Fruit fly (Drosophila melanogaster) whole organism, embryonic: ENCODE measurements around the gene dnc.

Source experiments
- Atf3 ChIP-seq: fragments of 200-800 bp; sonication (Bioruptor generic); optimal IDR thresholded peaks from 3 replicates; lab custom pipeline; 2016; ENCODE audit warnings: missing biosample characterization, missing genetic modification characterization
- Bteb2 ChIP-seq: fragments of 200-800 bp; sonication (Bioruptor generic); optimal IDR thresholded peaks from 2 replicates; lab custom pipeline; 2016; ENCODE audit warnings: missing biosample characterization, missing genetic modification characterization
- C15 ChIP-seq: fragments of 200-800 bp; sonication (Bioruptor generic); IDR thresholded peaks from 3 replicates; pipeline ENCODE4 v1.3.6; 2022; ENCODE audit warnings: missing biosample characterization, missing genetic modification characterization
- CG11085 ChIP-seq: fragments of 200-800 bp; sonication (Bioruptor generic); IDR thresholded peaks from 2 replicates; pipeline ENCODE4 v1.3.6; 2022; ENCODE audit warnings: missing biosample characterization, missing genetic modification characterization
- CG11723 ChIP-seq: fragments of 200-800 bp; sonication (Bioruptor generic); optimal IDR thresholded peaks from 2 replicates; lab custom pipeline; 2017; ENCODE audit warnings: missing biosample characterization, mild to moderate bottlenecking, missing genetic modification characterization
- CG12659 ChIP-seq: fragments of 200-800 bp; sonication (Bioruptor generic); optimal IDR thresholded peaks from 3 replicates; lab custom pipeline; 2017; ENCODE audit warnings: mild to moderate bottlenecking, missing biosample characterization, missing genetic modification reagents, missing genetic modification characterization
- CG12942 ChIP-seq: fragments of 200-800 bp; sonication (Bioruptor generic); optimal IDR thresholded peaks from 3 replicates; lab custom pipeline; 2016; ENCODE audit warnings: missing biosample characterization, missing genetic modification characterization
- CG15011 ChIP-seq: fragments of 200-800 bp; sonication (Bioruptor generic); optimal IDR thresholded peaks from 3 replicates; lab custom pipeline; 2018; ENCODE audit warnings: missing biosample characterization, mild to moderate bottlenecking, missing genetic modification characterization
- CG15073 ChIP-seq: fragments of 200-800 bp; sonication (Bioruptor generic); optimal IDR thresholded peaks from 2 replicates; lab custom pipeline; 2016; ENCODE audit warnings: missing biosample characterization, missing genetic modification characterization
- CG16815 ChIP-seq: fragments of 200-800 bp; sonication (Bioruptor generic); optimal IDR thresholded peaks from 3 replicates; lab custom pipeline; 2017; ENCODE audit warnings: missing biosample characterization, mild to moderate bottlenecking, missing genetic modification characterization
- CG18619 ChIP-seq: fragments of 200-800 bp; sonication (Bioruptor generic); optimal IDR thresholded peaks from 3 replicates; lab custom pipeline; 2017; ENCODE audit warnings: missing biosample characterization, mild to moderate bottlenecking, missing genetic modification characterization
- CG18764 ChIP-seq: fragments of 200-800 bp; sonication (Bioruptor generic); optimal IDR thresholded peaks from 3 replicates; lab custom pipeline; 2016; ENCODE audit warnings: missing biosample characterization, missing genetic modification characterization
- CG32532 ChIP-seq: fragments of 200-800 bp; sonication (Bioruptor generic); IDR thresholded peaks from 2 replicates; pipeline ENCODE4 v1.3.6; 2022; ENCODE audit warnings: missing biosample characterization, missing genetic modification characterization
- CG33557 ChIP-seq: fragments of 200-800 bp; sonication (Bioruptor generic); optimal IDR thresholded peaks from 2 replicates; lab custom pipeline; 2019; ENCODE audit warnings: missing biosample characterization, mild to moderate bottlenecking, missing genetic modification characterization, moderate library complexity
- CG4282 ChIP-seq: fragments of 200-800 bp; sonication (Bioruptor generic); optimal IDR thresholded peaks from 2 replicates; lab custom pipeline; 2016; ENCODE audit warnings: missing biosample characterization, missing genetic modification characterization
- CG8281 ChIP-seq: fragments of 200-800 bp; sonication (Bioruptor generic); optimal IDR thresholded peaks from 2 replicates; lab custom pipeline; 2018; ENCODE audit warnings: missing biosample characterization, mild to moderate bottlenecking, missing genetic modification characterization, moderate library complexity
- CG9797 ChIP-seq: fragments of 200-800 bp; sonication (Bioruptor generic); optimal IDR thresholded peaks from 3 replicates; lab custom pipeline; 2018; ENCODE audit warnings: missing biosample characterization, mild to moderate bottlenecking, missing genetic modification characterization
- CG9932 ChIP-seq: fragments of 200-800 bp; sonication (Bioruptor generic); IDR thresholded peaks from 2 replicates; pipeline ENCODE4 v1.3.6; 2022; ENCODE audit warnings: missing biosample characterization, missing genetic modification characterization
- HLHmδ ChIP-seq: fragments of 200-800 bp; sonication (Bioruptor generic); optimal IDR thresholded peaks from 2 replicates; lab custom pipeline; 2018; ENCODE audit warnings: missing biosample characterization, mild to moderate bottlenecking, missing genetic modification characterization, moderate library complexity
- Lhr ChIP-seq: fragments of 200-800 bp; sonication (Bioruptor generic); optimal IDR thresholded peaks from 3 replicates; lab custom pipeline; 2017; ENCODE audit warnings: mild to moderate bottlenecking, missing biosample characterization, missing genetic modification reagents, missing genetic modification characterization
- MBD-R2 ChIP-seq: fragments of 200-800 bp; sonication (Bioruptor generic); IDR thresholded peaks from 2 replicates; pipeline ENCODE4 v1.3.6; 2022; ENCODE audit warnings: missing biosample characterization, missing genetic modification characterization
- MESR4 ChIP-seq: fragments of 200-800 bp; sonication (Bioruptor generic); optimal IDR thresholded peaks from 2 replicates; lab custom pipeline; 2018; ENCODE audit warnings: missing biosample characterization, mild to moderate bottlenecking, missing genetic modification characterization, moderate library complexity
- Xbp1 ChIP-seq: fragments of 200-800 bp; sonication (Bioruptor generic); optimal IDR thresholded peaks from 3 replicates; lab custom pipeline; 2016; ENCODE audit warnings: missing biosample characterization, mild to moderate bottlenecking, missing genetic modification characterization
- abd-A ChIP-seq: fragments of 200-800 bp; sonication (Bioruptor generic); optimal IDR thresholded peaks from 3 replicates; lab custom pipeline; 2019; ENCODE audit warnings: missing biosample characterization, mild to moderate bottlenecking, missing genetic modification characterization, moderate library complexity
- al ChIP-seq: fragments of 200-800 bp; sonication (Bioruptor generic); IDR thresholded peaks from 2 replicates; pipeline ENCODE4 v1.3.6; 2022; ENCODE audit warnings: missing biosample characterization, missing genetic modification characterization
- aop ChIP-seq: fragments of 200-800 bp; sonication (Bioruptor generic); IDR thresholded peaks from 2 replicates; pipeline ENCODE4 v1.3.6; 2022; ENCODE audit warnings: missing biosample characterization, missing genetic modification characterization
- cad ChIP-seq: fragments of >200 bp; optimal IDR thresholded peaks from 2 replicates; lab custom pipeline; 2017; ENCODE audit warnings: missing biosample characterization, missing genetic modification characterization
- chn ChIP-seq: fragments of 200-800 bp; sonication (Bioruptor generic); optimal IDR thresholded peaks from 2 replicates; lab custom pipeline; 2016; ENCODE audit warnings: missing biosample characterization, missing genetic modification characterization
- dmrt11E ChIP-seq: fragments of 200-800 bp; sonication (Bioruptor generic); optimal IDR thresholded peaks from 3 replicates; lab custom pipeline; 2018; ENCODE audit warnings: missing biosample characterization, mild to moderate bottlenecking, missing genetic modification characterization, moderate library complexity
- fd96Cb ChIP-seq: fragments of 200-800 bp; sonication (Bioruptor generic); optimal IDR thresholded peaks from 2 replicates; lab custom pipeline; 2018; ENCODE audit warnings: missing biosample characterization, mild to moderate bottlenecking, missing genetic modification characterization, moderate library complexity
- gce ChIP-seq: fragments of 200-800 bp; sonication (Bioruptor generic); IDR thresholded peaks from 3 replicates; pipeline ENCODE4 v1.3.6; 2022; ENCODE audit warnings: missing biosample characterization, missing genetic modification characterization
- gsb ChIP-seq: fragments of 200-800 bp; sonication (Bioruptor generic); IDR thresholded peaks from 2 replicates; pipeline ENCODE4 v1.3.6; 2022; ENCODE audit warnings: missing biosample characterization, missing genetic modification characterization
- h ChIP-seq: fragments of >200 bp; optimal IDR thresholded peaks from 2 replicates; lab custom pipeline; 2017
- hth ChIP-seq: fragments of >200 bp; optimal IDR thresholded peaks from 2 replicates; lab custom pipeline; 2017; ENCODE audit warnings: inconsistent platforms
- inv ChIP-seq: fragments of 200-800 bp; sonication (Bioruptor generic); IDR thresholded peaks from 2 replicates; pipeline ENCODE4 v1.3.6; 2022; ENCODE audit warnings: missing biosample characterization, missing genetic modification characterization; ENCODE audit not compliant: partially characterized antibody
- jing ChIP-seq: fragments of 200-800 bp; sonication (Bioruptor generic); optimal IDR thresholded peaks from 2 replicates; lab custom pipeline; 2018; ENCODE audit warnings: missing biosample characterization, mild to moderate bottlenecking, missing genetic modification characterization
- kay ChIP-seq: fragments of 200-800 bp; sonication (Bioruptor generic); optimal IDR thresholded peaks from 2 replicates; lab custom pipeline; 2016; ENCODE audit warnings: missing biosample characterization, missing genetic modification characterization
- lbe ChIP-seq: fragments of 200-800 bp; sonication (Bioruptor generic); optimal IDR thresholded peaks from 2 replicates; lab custom pipeline; 2016; ENCODE audit warnings: missing biosample characterization, mild to moderate bottlenecking, missing genetic modification characterization
- lilli ChIP-seq: fragments of 200-800 bp; sonication (Bioruptor generic); optimal IDR thresholded peaks from 3 replicates; lab custom pipeline; 2016; ENCODE audit warnings: missing biosample characterization, missing genetic modification characterization
- odd ChIP-seq: fragments of 200-800 bp; sonication (Bioruptor generic); optimal IDR thresholded peaks from 2 replicates; lab custom pipeline; 2017; ENCODE audit warnings: missing biosample characterization, mild to moderate bottlenecking, missing genetic modification characterization
- org-1 ChIP-seq: fragments of 200-800 bp; sonication (Bioruptor generic); optimal IDR thresholded peaks from 2 replicates; lab custom pipeline; 2017; ENCODE audit warnings: missing biosample characterization, missing genetic modification characterization
- pan ChIP-seq, 4 experiments: fragments of >200 bp in 3 of 4; fragments of 200-800 bp in 1 of 4; sonication (Bioruptor generic) in 1 of 4; optimal IDR thresholded peaks in 3 of 4; IDR thresholded peaks in 1 of 4; 2 replicates each; pipeline versions ENCODE4 v1.3.6 to Lab custom; 2017 to 2022; ENCODE audit warnings: missing biosample characterization in 2 of 4, missing genetic modification characterization in 2 of 4, mixed read lengths in 1 of 4
- shn ChIP-seq: fragments of 200-800 bp; sonication (Bioruptor generic); optimal IDR thresholded peaks from 3 replicates; lab custom pipeline; 2016; ENCODE audit warnings: missing biosample characterization, missing genetic modification characterization
- sisA ChIP-seq: fragments of 200-800 bp; sonication (Bioruptor generic); IDR thresholded peaks from 2 replicates; pipeline ENCODE4 v1.3.6; 2022; ENCODE audit warnings: missing biosample characterization, missing genetic modification characterization
- tgo ChIP-seq: fragments of 200-800 bp; sonication (Bioruptor generic); IDR thresholded peaks from 3 replicates; pipeline ENCODE4 v1.3.6; 2022; ENCODE audit warnings: missing biosample characterization, missing genetic modification characterization
- ttk ChIP-seq: fragments of 200-800 bp; sonication (Bioruptor generic); IDR thresholded peaks from 2 replicates; pipeline ENCODE4 v2.1.2; 2022; ENCODE audit warnings: missing biosample characterization, missing genetic modification characterization
- tx ChIP-seq: fragments of 200-800 bp; sonication (Bioruptor generic); optimal IDR thresholded peaks from 2 replicates; lab custom pipeline; 2016; ENCODE audit warnings: missing biosample characterization, missing genetic modification characterization
- vvl ChIP-seq: fragments of 200-800 bp; sonication (Bioruptor generic); IDR thresholded peaks from 2 replicates; pipeline ENCODE4 v1.3.6; 2022; ENCODE audit warnings: missing biosample characterization, missing genetic modification characterization
- zf30C ChIP-seq: fragments of 200-800 bp; sonication (Bioruptor generic); optimal IDR thresholded peaks from 3 replicates; lab custom pipeline; 2018; ENCODE audit warnings: missing biosample characterization, mild to moderate bottlenecking, missing genetic modification characterization
- zfh2 ChIP-seq: fragments of 200-800 bp; sonication (Bioruptor generic); optimal IDR thresholded peaks from 2 replicates; lab custom pipeline; 2016; ENCODE audit warnings: missing biosample characterization, missing genetic modification characterization

The dnc gene

dm6 chrX:3255569-3256309 lies 79.5 kb downstream of the dnc start (continued):
- TF ChIP-seq Lhr (peak; percentile 73), HLHmδ (GFP tag; lab: Kevin White, UChicago) (no peak), hth (lab: Kevin White, UChicago) (no peak), h (lab: Kevin White, UChicago) (no peak), CG33557 (GFP tag; lab: Kevin White, UChicago) (peak; percentile 52), kay (peak; percentile 74), CG4282 (peak; percentile 74), CG32532 (GFP tag; lab: Robert Waterston, UW) (peak; percentile 96), vvl (GFP tag; lab: Robert Waterston, UW) (peak; percentile 94), lilli (GFP tag; lab: Kevin White, UChicago) (peak; percentile 97), ttk (GFP tag; lab: Robert Waterston, UW) (peak; percentile 94), tgo (GFP tag; lab: Robert Waterston, UW) (peak; percentile 93), tx (GFP tag; lab: Kevin White, UChicago) (peak; percentile 92), CG18764 (GFP tag; lab: Kevin White, UChicago) (peak; percentile 92), CG11723 (GFP tag; lab: Kevin White, UChicago) (peak; percentile 94), CG18619 (peak; percentile 98), MBD-R2 (GFP tag; lab: Robert Waterston, UW) (peak; percentile 82; the same call in 1 of the 2 replicates), CG8281 (tag; lab: Kevin White, UChicago) (peak; percentile 75), Atf3 (GFP tag; lab: Kevin White, UChicago) (peak; percentile 90), aop (GFP tag; lab: Robert Waterston, UW) (no peak), jing (GFP tag; lab: Kevin White, UChicago) (peak; percentile 77), CG9932 (peak; percentile 93), fd96Cb (peak; percentile 96), CG15011 (peak; percentile 95), sisA (peak; percentile 91), org-1 (peak; percentile 97), Bteb2 (GFP tag; lab: Kevin White, UChicago) (peak; percentile 93), CG12659 (peak; percentile 98), inv (GFP tag; lab: Robert Waterston, UW) (no peak), C15 (GFP tag; lab: Robert Waterston, UW) (peak; percentile 84; the same call in 2 of the 3 replicates), CG16815 (GFP tag; lab: Kevin White, UChicago) (peak; percentile 92), CG9797 (GFP tag; lab: Kevin White, UChicago) (peak; percentile 8), chn (GFP tag; lab: Kevin White, UChicago) (peak; percentile 92), CG15073 (GFP tag; lab: Kevin White, UChicago) (peak; percentile 64), odd (GFP tag; lab: Kevin White, UChicago) (peak; percentile 96), zf30C (GFP tag; lab: Kevin White, UChicago) (no peak), lbe (GFP tag; lab: Kevin White, UChicago) (peak; percentile 53), CG11085 (peak; percentile 85), shn (GFP tag; lab: Kevin White, UChicago) (peak; percentile 93), dmrt11E (tag; lab: Kevin White, UChicago) (peak; percentile 67), pan (optimal IDR thresholded peaks at IDR 0.05; lab: Kevin White, UChicago) (no peak), pan (GFP tag; optimal IDR thresholded peaks at IDR 0.05 in 1 of 2, IDR thresholded peaks at IDR 0.05 in 1 of 2) (peak in 1 of 2 experiments; percentile 93), gce (GFP tag; lab: Robert Waterston, UW) (peak; percentile 64; the same call in 1 of the 3 replicates), gsb (GFP tag; lab: Robert Waterston, UW) (peak; percentile 88), abd-A (peak; percentile 63), Xbp1 (GFP tag; lab: Kevin White, UChicago) (peak; percentile 95), CG12942 (GFP tag; lab: Kevin White, UChicago) (peak; percentile 88), al (GFP tag; lab: Robert Waterston, UW) (peak; percentile 90), cad (no peak), MESR4 (no peak), zfh2 (GFP tag; lab: Kevin White, UChicago) (peak; percentile 95)
